Fruit fly (Drosophila melanogaster): ENCODE data around the gene CtsB.

Gene CtsB

DNA sequence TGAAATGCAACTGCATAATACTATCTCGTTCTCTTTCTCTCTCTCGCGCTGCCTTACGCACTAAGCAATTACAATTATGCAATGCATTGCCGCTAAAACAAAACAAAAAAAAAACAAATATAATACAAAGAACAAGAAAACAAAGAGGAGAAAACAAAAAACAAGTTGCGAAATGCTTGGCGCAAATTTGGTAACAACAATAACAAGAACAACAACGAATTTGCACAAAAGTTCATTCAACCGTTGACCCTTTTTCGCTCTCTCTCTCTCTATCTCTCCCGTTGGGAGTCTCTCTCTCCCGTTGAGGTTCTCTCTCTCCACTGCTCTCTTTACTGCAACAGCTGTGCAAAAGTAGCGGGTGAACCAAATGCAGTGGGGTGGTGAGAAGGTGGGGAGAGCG, 34.9 kb downstream of the CtsB start:
- no peak for TF ChIP-seq prd (optimal IDR thresholded peaks at IDR 0.05)
- no peak for TF ChIP-seq prd (GFP tag; IDR thresholded peaks at IDR 0.05)
- TF ChIP-seq CG3281 (GFP tag; optimal IDR thresholded peaks at IDR 0.05), result no peak
- TF ChIP-seq CG2199 (GFP tag; IDR thresholded peaks at IDR 0.05), result 0 out of 3 replicates have a peak, but pooled peaks have one; percentile 8
- TF ChIP-seq Drgx (GFP tag; IDR thresholded peaks at IDR 0.05), result peak; percentile 62
- TF ChIP-seq Trl (optimal IDR thresholded peaks at IDR 0.05), result peak; percentile 75 to 86
- no peak for TF ChIP-seq Trl (GFP tag; optimal IDR thresholded peaks at IDR 0.05)
- TF ChIP-seq sens (GFP tag), result peak; percentile 47
- TF ChIP-seq Pdp1 (GFP tag; optimal IDR thresholded peaks at IDR 0.05), result peak in 1 of 2 experiments; percentile 69
- peak; percentile 60 for TF ChIP-seq yki (optimal IDR thresholded peaks at IDR 0.05)
- TF ChIP-seq CG15479 (GFP tag; optimal IDR thresholded peaks at IDR 0.05), result peak; percentile 72
- TF ChIP-seq az2 (GFP tag; optimal IDR thresholded peaks at IDR 0.05), result no peak
- peak; percentile 17 for TF ChIP-seq Kr (GFP tag; optimal IDR thresholded peaks at IDR 0.05)
- TF ChIP-seq sug (tag; optimal IDR thresholded peaks at IDR 0.05), result no peak
- peak; percentile 8 for TF ChIP-seq cad (GFP tag; optimal IDR thresholded peaks at IDR 0.05)

DNA sequence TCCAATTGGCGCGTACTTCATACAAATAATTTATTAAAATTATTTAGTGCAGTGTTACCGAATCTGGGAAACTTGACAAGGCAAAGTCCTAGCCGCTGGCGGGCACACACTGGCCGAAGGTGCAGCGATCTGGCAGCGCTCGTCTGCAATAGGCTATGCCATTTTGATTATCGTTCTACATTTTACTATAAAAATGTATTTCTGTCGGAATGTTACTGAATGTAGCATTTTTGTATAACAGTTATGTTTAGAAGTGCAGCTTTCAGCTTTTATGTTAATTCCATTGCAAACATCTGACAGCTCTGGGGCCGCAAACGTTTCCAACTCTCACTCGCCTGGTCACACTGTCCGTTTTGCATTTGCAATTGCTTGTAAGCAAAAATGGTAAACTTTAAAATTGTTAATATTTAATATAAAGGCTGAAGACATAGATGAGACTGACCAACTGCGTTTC, 37.3 kb downstream of the CtsB start, which contains the start of gene Grip91:
Grip91 (minus strand) TSS at position 85 of the 454 bp plus-strand sequence.
- TF ChIP-seq CG30020 (tag; optimal IDR thresholded peaks at IDR 0.05), result peak; percentile 33
- no peak for TF ChIP-seq salm (tag; optimal IDR thresholded peaks at IDR 0.05)
- peak; percentile 31 for TF ChIP-seq Hmr (GFP tag; optimal IDR thresholded peaks at IDR 0.05)
- peak; percentile 6 for TF ChIP-seq CG6765 (GFP tag; optimal IDR thresholded peaks at IDR 0.05)
- TF ChIP-seq slbo (GFP tag; IDR thresholded peaks at IDR 0.05), result peak; percentile 21; the same call in 1 of the 2 replicates
- TF ChIP-seq CG33213 (GFP tag; optimal IDR thresholded peaks at IDR 0.05), result peak; percentile 39
- peak; percentile 67 for TF ChIP-seq Ets97D (GFP tag; optimal IDR thresholded peaks at IDR 0.05)
- TF ChIP-seq CG13287 (GFP tag; IDR thresholded peaks at IDR 0.05; ENCODE audit: partially characterized antibody), result peak; percentile 54; the same call in 1 of the 2 replicates
- TF ChIP-seq Trl (optimal IDR thresholded peaks at IDR 0.05), result peak in 1 of 2 experiments; percentile 7
- TF ChIP-seq Trl (GFP tag; optimal IDR thresholded peaks at IDR 0.05), result no peak
- TF ChIP-seq CG3847 (GFP tag; IDR thresholded peaks at IDR 0.05), result peak; percentile 78
- no peak for TF ChIP-seq CG32767 (GFP tag; IDR thresholded peaks at IDR 0.05)
- peak; percentile 35 for TF ChIP-seq CG8924 (tag; optimal IDR thresholded peaks at IDR 0.05)
- peak; percentile 64 for TF ChIP-seq Lhr (GFP tag; optimal IDR thresholded peaks at IDR 0.05)
- no peak for TF ChIP-seq CG2129 (GFP tag; IDR thresholded peaks at IDR 0.05; ENCODE audit: partially characterized antibody)
- TF ChIP-seq CG12769 (tag; optimal IDR thresholded peaks at IDR 0.05), result peak; percentile 10
- peak; percentile 33 for TF ChIP-seq CG17829 (tag; optimal IDR thresholded peaks at IDR 0.05)
- peak; percentile 66 for TF ChIP-seq Nf-YC (tag; optimal IDR thresholded peaks at IDR 0.05)
- no peak for TF ChIP-seq CG2199 (GFP tag; IDR thresholded peaks at IDR 0.05)
- peak; percentile 10 for TF ChIP-seq gem (tag; optimal IDR thresholded peaks at IDR 0.05)
- TF ChIP-seq CG2116 (GFP tag; optimal IDR thresholded peaks at IDR 0.05), result peak; percentile 49
- TF ChIP-seq CG10267 (tag; optimal IDR thresholded peaks at IDR 0.05), result peak; percentile 18
- TF ChIP-seq Dll (GFP tag; IDR thresholded peaks at IDR 0.05; ENCODE audit: partially characterized antibody), result 0 out of 4 replicates have a peak, but pooled peaks have one; percentile 38
- TF ChIP-seq insv (GFP tag; optimal IDR thresholded peaks at IDR 0.05), result peak in 1 of 2 experiments; percentile 19
- TF ChIP-seq Sry-β (GFP tag; optimal IDR thresholded peaks at IDR 0.05), result no peak
- TF ChIP-seq CG8290 (GFP tag; optimal IDR thresholded peaks at IDR 0.05), result peak; percentile 25
- peak in 1 of 2 experiments; percentile 29 for TF ChIP-seq CG8290 (tag; optimal IDR thresholded peaks at IDR 0.05)
- TF ChIP-seq sug (tag; optimal IDR thresholded peaks at IDR 0.05), result peak; percentile 26
- peak; percentile 87 for TF ChIP-seq gfzf (GFP tag; optimal IDR thresholded peaks at IDR 0.05)
- TF ChIP-seq CG34224 (GFP tag; IDR thresholded peaks at IDR 0.05; ENCODE audit: partially characterized antibody), result peak; percentile 42; the same call in 1 of the 3 replicates
- peak; percentile 52 for TF ChIP-seq BEAF-32 (GFP tag; optimal IDR thresholded peaks at IDR 0.05)
- peak; percentile 53 for TF ChIP-seq Ets65A (GFP tag)
- peak; percentile 26 for TF ChIP-seq sd (tag; optimal IDR thresholded peaks at IDR 0.05)
- TF ChIP-seq CG30403 (GFP tag; optimal IDR thresholded peaks at IDR 0.05), result peak; percentile 4
- TF ChIP-seq ac (GFP tag; optimal IDR thresholded peaks at IDR 0.05), result no peak
- TF ChIP-seq grau (tag; optimal IDR thresholded peaks at IDR 0.05), result peak; percentile 6
- no peak for TF ChIP-seq ttk (GFP tag; IDR thresholded peaks at IDR 0.05)
- TF ChIP-seq CG13775 (GFP tag; optimal IDR thresholded peaks at IDR 0.05), result no peak
- peak; percentile 28 for TF ChIP-seq nerfin-1 (tag; optimal IDR thresholded peaks at IDR 0.05)
